Worm (Caenorhabditis elegans) whole organism, mixed stage, embryonic: ENCODE results near the gene nemt-1.

Experiments
- M03D4.4 ChIP-seq: sonication (generic microtip); optimal IDR thresholded peaks from 2 replicates; lab custom pipeline; 2017; ENCODE audit warnings: mild to moderate bottlenecking, missing genetic modification characterization, missing compliant biosample characterization
- bed-3 ChIP-seq: fragments of 200-800 bp; sonication (Bioruptor generic); optimal IDR thresholded peaks from 3 replicates; lab custom pipeline; 2018; ENCODE audit warnings: mild to moderate bottlenecking, missing genetic modification characterization, moderate library complexity, missing compliant biosample characterization
- blmp-1 ChIP-seq: fragments of 150-350 bp; optimal IDR thresholded peaks from 2 replicates; lab custom pipeline; 2014; ENCODE audit warnings: missing biosample characterization, missing genetic modification characterization
- ceh-39 ChIP-seq: fragments of 150-350 bp; optimal IDR thresholded peaks from 2 replicates; lab custom pipeline; 2014; ENCODE audit warnings: missing biosample characterization, missing genetic modification characterization
- ceh-43 ChIP-seq: fragments of 200-800 bp; sonication (Bioruptor generic); optimal IDR thresholded peaks from 2 replicates; lab custom pipeline; 2018; ENCODE audit warnings: mild to moderate bottlenecking, missing genetic modification characterization, moderate library complexity, missing compliant biosample characterization
- ceh-83 ChIP-seq: fragments of 200-800 bp; sonication (Bioruptor generic); optimal IDR thresholded peaks from 2 replicates; lab custom pipeline; 2018; ENCODE audit warnings: mild to moderate bottlenecking, missing genetic modification characterization, missing compliant biosample characterization
- ces-1 ChIP-seq: fragments of 150-350 bp; optimal IDR thresholded peaks from 2 replicates; lab custom pipeline; 2014; ENCODE audit warnings: missing biosample characterization, missing genetic modification reagents, missing genetic modification characterization
- cnd-1 ChIP-seq: fragments of 200-800 bp; sonication (Bioruptor generic); optimal IDR thresholded peaks from 2 replicates; lab custom pipeline; 2018; ENCODE audit warnings: mild to moderate bottlenecking, missing genetic modification characterization, missing compliant biosample characterization
- drap-1 ChIP-seq: fragments of 200-800 bp; sonication (Bioruptor generic); optimal IDR thresholded peaks from 3 replicates; lab custom pipeline; 2018; ENCODE audit warnings: mild to moderate bottlenecking, missing genetic modification characterization, missing compliant biosample characterization
- elt-1 ChIP-seq: sonication (generic microtip); optimal IDR thresholded peaks from 2 replicates; lab custom pipeline; 2017; ENCODE audit warnings: missing genetic modification characterization, mild to moderate bottlenecking, missing compliant biosample characterization, antibody characterized with exemption, moderate library complexity, borderline replicate concordance; ENCODE audit not compliant: insufficient read depth
- elt-3 ChIP-seq: fragments of 150-350 bp; optimal IDR thresholded peaks from 2 replicates; lab custom pipeline; 2014; ENCODE audit warnings: missing biosample characterization, missing genetic modification characterization
- flh-1 ChIP-seq: fragments of 200-800 bp; sonication (Bioruptor generic); optimal IDR thresholded peaks from 2 replicates; lab custom pipeline; 2018; ENCODE audit warnings: mild to moderate bottlenecking, missing genetic modification characterization, moderate library complexity, missing compliant biosample characterization
- ham-2 ChIP-seq: fragments of 200-800 bp; sonication (Bioruptor generic); optimal IDR thresholded peaks from 2 replicates; lab custom pipeline; 2018; ENCODE audit warnings: mild to moderate bottlenecking, missing genetic modification characterization, missing compliant biosample characterization
- hlh-1 ChIP-seq: fragments of 150-350 bp; optimal IDR thresholded peaks from 2 replicates; lab custom pipeline; 2014; ENCODE audit warnings: missing biosample characterization, missing genetic modification reagents, missing genetic modification characterization
- lin-13 ChIP-seq: fragments of 150-350 bp; optimal IDR thresholded peaks from 2 replicates; lab custom pipeline; 2014; ENCODE audit warnings: missing biosample characterization, missing genetic modification characterization
- lin-32 ChIP-seq: fragments of 200-800 bp; sonication (Bioruptor generic); optimal IDR thresholded peaks from 2 replicates; lab custom pipeline; 2018; ENCODE audit warnings: mild to moderate bottlenecking, missing genetic modification characterization, missing compliant biosample characterization
- lsy-2 ChIP-seq: fragments of 150-350 bp; optimal IDR thresholded peaks from 2 replicates; lab custom pipeline; 2014; ENCODE audit warnings: missing biosample characterization, missing genetic modification characterization
- mab-5 ChIP-seq: fragments of 150-350 bp; optimal IDR thresholded peaks from 2 replicates; lab custom pipeline; 2014; ENCODE audit warnings: missing biosample characterization, missing genetic modification characterization
- mep-1 ChIP-seq: fragments of 150-350 bp; optimal IDR thresholded peaks from 2 replicates; lab custom pipeline; 2017; ENCODE audit warnings: missing biosample characterization, missing genetic modification reagents, missing genetic modification characterization, inconsistent platforms
- mls-2 ChIP-seq: sonication (generic microtip); optimal IDR thresholded peaks from 2 replicates; lab custom pipeline; 2016; ENCODE audit warnings: mild to moderate bottlenecking, missing genetic modification characterization, moderate library complexity, missing compliant biosample characterization
- nhr-2 ChIP-seq: fragments of 150-350 bp; optimal IDR thresholded peaks from 2 replicates; lab custom pipeline; 2014; ENCODE audit warnings: missing biosample characterization, missing genetic modification characterization
- nhr-237 ChIP-seq: fragments of 150-350 bp; optimal IDR thresholded peaks from 2 replicates; lab custom pipeline; 2014; ENCODE audit warnings: missing biosample characterization, missing genetic modification characterization
- nhr-28 ChIP-seq: fragments of 150-350 bp; optimal IDR thresholded peaks from 2 replicates; lab custom pipeline; 2014; ENCODE audit warnings: missing biosample characterization, missing genetic modification characterization
- nhr-76 ChIP-seq: sonication (generic microtip); optimal IDR thresholded peaks from 2 replicates; lab custom pipeline; 2017; ENCODE audit warnings: missing biosample characterization, missing genetic modification characterization
- pha-4 ChIP-seq: fragments of 150-350 bp; optimal IDR thresholded peaks from 2 replicates; lab custom pipeline; 2018; ENCODE audit warnings: missing biosample characterization, missing genetic modification reagents, missing genetic modification characterization
- sem-2 ChIP-seq: fragments of 200-800 bp; sonication (Bioruptor generic); optimal IDR thresholded peaks from 2 replicates; lab custom pipeline; 2018; ENCODE audit warnings: mild to moderate bottlenecking, missing genetic modification characterization, missing compliant biosample characterization
- tbx-8 ChIP-seq: fragments of 200-800 bp; sonication (Bioruptor generic); optimal IDR thresholded peaks from 2 replicates; lab custom pipeline; 2018; ENCODE audit warnings: mild to moderate bottlenecking, missing genetic modification characterization, moderate library complexity, missing compliant biosample characterization
- unc-120 ChIP-seq: sonication (generic microtip); optimal IDR thresholded peaks from 2 replicates; lab custom pipeline; 2017; ENCODE audit warnings: missing genetic modification characterization, missing compliant biosample characterization; ENCODE audit not compliant: poor library complexity, severe bottlenecking
- unc-39 ChIP-seq: fragments of 150-350 bp; optimal IDR thresholded peaks from 2 replicates; lab custom pipeline; 2014; ENCODE audit warnings: missing biosample characterization, missing genetic modification characterization
- unc-62 ChIP-seq: fragments of 150-350 bp; optimal IDR thresholded peaks from 2 replicates; lab custom pipeline; 2014; ENCODE audit warnings: missing biosample characterization, missing genetic modification reagents, missing genetic modification characterization
- zip-8 ChIP-seq: fragments of 150-350 bp; optimal IDR thresholded peaks from 2 replicates; lab custom pipeline; 2014; ENCODE audit warnings: missing biosample characterization, missing genetic modification characterization
- ztf-11 ChIP-seq: fragments of 150-350 bp; optimal IDR thresholded peaks from 2 replicates; lab custom pipeline; 2014; ENCODE audit warnings: missing biosample characterization, missing genetic modification characterization

Gene nemt-1

DNA sequence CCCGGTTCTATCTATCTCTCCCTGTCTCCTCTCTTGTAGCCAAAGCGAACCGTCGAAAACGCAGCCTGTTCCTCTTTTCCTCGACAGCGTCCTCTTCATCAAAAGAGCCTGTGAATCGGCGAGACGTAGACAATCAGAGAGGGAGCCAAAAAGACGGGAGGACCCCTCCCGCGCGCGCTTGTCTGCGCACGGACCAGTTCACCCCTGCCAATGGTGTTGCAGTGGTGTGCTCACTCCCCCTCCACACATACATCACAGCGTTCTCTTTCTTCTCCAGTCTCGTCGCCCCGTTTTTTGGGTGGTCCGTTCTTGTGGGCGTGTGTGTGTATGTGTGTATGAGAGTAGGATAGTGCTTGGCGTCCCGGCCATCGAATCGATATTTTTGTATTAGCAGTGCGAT, 50.3 kb downstream of the nemt-1 start:
- TF ChIP-seq sem-2, result no peak
- no peak for TF ChIP-seq elt-1 (tag; lab: Kevin White, UChicago)
- peak; percentile 37 for TF ChIP-seq ceh-83
- no peak for TF ChIP-seq ceh-43 (GFP tag; lab: Kevin White, UChicago)
- TF ChIP-seq elt-3, result no peak
- no peak for TF ChIP-seq unc-39 (tag; lab: Kevin White, UChicago)
- TF ChIP-seq tbx-8 (GFP tag; lab: Kevin White, UChicago), result peak; percentile 14
- no peak for TF ChIP-seq ces-1 (GFP tag; lab: Kevin White, UChicago)
- no peak for TF ChIP-seq lin-32 (GFP tag; lab: Kevin White, UChicago)
- TF ChIP-seq flh-1, result no peak
- peak; percentile 1 for TF ChIP-seq lin-13 (tag; lab: Kevin White, UChicago)
- TF ChIP-seq mab-5 (tag; lab: Kevin White, UChicago), result no peak
- TF ChIP-seq blmp-1 (tag; lab: Kevin White, UChicago), result no peak
- peak; percentile 7 for TF ChIP-seq unc-120 (tag; lab: Kevin White, UChicago)
- TF ChIP-seq pha-4 (tag; lab: Kevin White, UChicago), result no peak
- peak; percentile 68 for TF ChIP-seq ztf-11
- TF ChIP-seq mep-1 (tag; lab: Kevin White, UChicago), result peak; percentile 20
- TF ChIP-seq unc-62 (GFP tag; lab: Kevin White, UChicago), result peak; percentile 46
- TF ChIP-seq ham-2 (GFP tag; lab: Kevin White, UChicago), result peak; percentile 55
- no peak for TF ChIP-seq zip-8 (tag; lab: Kevin White, UChicago)
- TF ChIP-seq M03D4.4 (tag; lab: Kevin White, UChicago), result peak; percentile 41
- no peak for TF ChIP-seq nhr-28 (tag; lab: Kevin White, UChicago)
- no peak for TF ChIP-seq nhr-2 (tag; lab: Kevin White, UChicago)
- peak; percentile 11 for TF ChIP-seq hlh-1 (tag; lab: Kevin White, UChicago)
- no peak for TF ChIP-seq nhr-237 (tag; lab: Kevin White, UChicago)
- TF ChIP-seq nhr-76 (tag; lab: Kevin White, UChicago), result no peak
- peak; percentile 27 for TF ChIP-seq ceh-39 (tag; lab: Kevin White, UChicago)
- TF ChIP-seq drap-1 (GFP tag; lab: Kevin White, UChicago), result peak; percentile 22
- TF ChIP-seq bed-3 (GFP tag; lab: Kevin White, UChicago), result no peak
- peak; percentile 32 for TF ChIP-seq cnd-1 (tag; lab: Kevin White, UChicago)
- no peak for TF ChIP-seq mls-2 (tag; lab: Kevin White, UChicago)
- no peak for TF ChIP-seq lsy-2 (tag; lab: Kevin White, UChicago)
- TF ChIP-seq, all 35 proteins: peak for 13
